Fruit fly (Drosophila melanogaster): ENCODE results near the gene CG17270.

- TF ChIP-seq cnc (optimal IDR thresholded peaks at IDR 0.05) (no peak), pad (GFP tag; optimal IDR thresholded peaks at IDR 0.05) (no peak), Hr96 (GFP tag; optimal IDR thresholded peaks at IDR 0.05) (no peak), ovo (GFP tag; optimal IDR thresholded peaks at IDR 0.05) (no peak), toe (GFP tag; optimal IDR thresholded peaks at IDR 0.05) (no peak), CG11617 (GFP tag; optimal IDR thresholded peaks at IDR 0.05) (no peak), CG12768 (GFP tag; optimal IDR thresholded peaks at IDR 0.05) (no peak), CG7101 (tag; optimal IDR thresholded peaks at IDR 0.05) (no peak), Crg-1 (GFP tag; optimal IDR thresholded peaks at IDR 0.05) (no peak)
These were observed 21.8 kb downstream of the CG17270 start for dm6 chr3R:20796949-20797348.
